Fruit fly (Drosophila melanogaster): ENCODE data around the gene CG5916.

DNA sequence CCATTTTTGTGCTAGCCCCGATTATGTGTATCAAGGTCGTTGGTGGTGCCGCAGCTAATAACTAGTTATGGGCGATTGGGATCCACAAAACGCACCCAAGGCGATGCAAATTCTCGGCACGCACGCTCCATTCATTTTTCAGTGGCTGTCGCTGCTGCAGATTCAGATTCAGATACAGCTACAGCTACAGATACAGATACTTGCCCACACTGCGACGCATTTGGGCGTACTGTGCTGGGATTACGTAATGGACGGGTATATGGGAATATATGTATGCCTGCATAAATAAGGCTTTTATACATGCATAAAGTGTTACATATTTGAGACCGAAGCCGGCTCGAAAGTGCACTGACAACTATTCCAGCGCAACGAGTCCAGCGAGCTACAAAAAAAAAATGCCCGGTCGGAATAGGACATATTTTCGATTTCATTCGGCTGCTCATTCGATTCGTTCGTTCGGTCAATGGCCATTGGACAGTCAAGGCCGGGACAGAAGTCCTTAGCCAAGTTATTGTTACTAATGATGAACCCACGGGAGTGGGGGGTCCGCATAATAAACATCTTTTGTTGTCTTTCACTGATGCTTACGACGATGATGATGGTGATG, 35.5 kb downstream of the CG5916 start:
- TF ChIP-seq h (optimal IDR thresholded peaks at IDR 0.05): no peak
- TF ChIP-seq Myc (optimal IDR thresholded peaks at IDR 0.05): no peak

Measured in Kc167 (cell line).